Fruit fly (Drosophila melanogaster) whole organism, wandering third instar larva: ENCODE results near the gene CG7386.
A peak's percentile ranks its signal among the peaks of the same experiment; 100 is the strongest.

ENCODE experiments used
- CG32264 ChIP-seq: fragments of 200-800 bp; sonication (Bioruptor generic); optimal IDR thresholded peaks from 2 replicates; lab custom pipeline; 2016; ENCODE audit warnings: missing biosample characterization, missing genetic modification characterization
- Dfd ChIP-seq: fragments of >200 bp; optimal IDR thresholded peaks from 2 replicates; lab custom pipeline; 2017; ENCODE audit warnings: missing biosample characterization, missing genetic modification characterization
- Dif ChIP-seq: fragments of 200-275, 200-300 bp; sonication (Bioruptor generic); optimal IDR thresholded peaks from 2 replicates; lab custom pipeline; 2018; ENCODE audit warnings: missing biosample characterization, missing genetic modification characterization; ENCODE audit not compliant: partially characterized antibody
- GATAd ChIP-seq: sonication (Bioruptor generic); optimal IDR thresholded peaks from 2 replicates; lab custom pipeline; 2016; ENCODE audit warnings: missing biosample characterization, missing genetic modification characterization
- HLH106 ChIP-seq: fragments of 200-800 bp; optimal IDR thresholded peaks from 3 replicates; lab custom pipeline; 2019; ENCODE audit warnings: missing biosample characterization, mild to moderate bottlenecking, missing genetic modification characterization, moderate library complexity
- Hnf4 ChIP-seq: fragments of 200-800 bp; sonication (Bioruptor generic); optimal IDR thresholded peaks from 2 replicates; lab custom pipeline; 2016; ENCODE audit warnings: missing biosample characterization, mild to moderate bottlenecking, missing genetic modification characterization
- Hr78 ChIP-seq: fragments of >200 bp; optimal IDR thresholded peaks from 2 replicates; lab custom pipeline; 2017; ENCODE audit warnings: missing biosample characterization, missing genetic modification characterization
- Hr83 ChIP-seq: fragments of 200-300 bp; sonication (Bioruptor generic); optimal IDR thresholded peaks from 2 replicates; lab custom pipeline; 2016; ENCODE audit warnings: missing biosample characterization, mild to moderate bottlenecking, missing genetic modification characterization, moderate library complexity; ENCODE audit not compliant: poor library complexity, severe bottlenecking
- Mio ChIP-seq: sonication (Bioruptor generic); optimal IDR thresholded peaks from 2 replicates; lab custom pipeline; 2016; ENCODE audit warnings: missing biosample characterization, missing genetic modification characterization
- Myc ChIP-seq: fragments of >200 bp; optimal IDR thresholded peaks from 2 replicates; lab custom pipeline; 2017
- OdsH ChIP-seq: fragments of 200-800 bp; sonication (Bioruptor generic); optimal IDR thresholded peaks from 2 replicates; lab custom pipeline; 2016; ENCODE audit warnings: missing biosample characterization, mild to moderate bottlenecking, missing genetic modification characterization
- Rel ChIP-seq, 2 experiments: fragments of 200-800 bp; sonication (Bioruptor generic) in 1 of 2; optimal IDR thresholded peaks; 2 replicates in 1 of 2; 3 replicates in 1 of 2; lab custom pipeline; 2016 to 2019; ENCODE audit warnings: mild to moderate bottlenecking in 2 of 2, missing biosample characterization in 2 of 2, missing genetic modification characterization in 2 of 2, moderate library complexity in 1 of 2
- Sp1 ChIP-seq: fragments of 200-800 bp; sonication (Bioruptor generic); optimal IDR thresholded peaks from 3 replicates; lab custom pipeline; 2019; ENCODE audit warnings: missing biosample characterization, mild to moderate bottlenecking, missing genetic modification characterization, moderate library complexity
- Vsx2 ChIP-seq: fragments of 200-300, 225-300 bp; sonication (Bioruptor generic); optimal IDR thresholded peaks from 2 replicates; lab custom pipeline; 2018; ENCODE audit warnings: missing biosample characterization, missing genetic modification characterization; ENCODE audit not compliant: partially characterized antibody
- br ChIP-seq: fragments of 200-800 bp; sonication (Bioruptor generic); optimal IDR thresholded peaks from 2 replicates; lab custom pipeline; 2016; ENCODE audit warnings: missing biosample characterization, missing genetic modification characterization
- dl ChIP-seq, 2 experiments: fragments of 175-275, 200-275 bp in 1 of 2; fragments of 200-275 bp in 1 of 2; sonication (Bioruptor generic); optimal IDR thresholded peaks; lab custom pipeline; 2018; ENCODE audit warnings: mild to moderate bottlenecking in 2 of 2, missing biosample characterization in 2 of 2, missing genetic modification characterization in 2 of 2, moderate library complexity in 2 of 2; ENCODE audit not compliant: partially characterized antibody in 2 of 2, insufficient read depth in 1 of 2
- dsf ChIP-seq: sonication (Bioruptor generic); optimal IDR thresholded peaks from 2 replicates; lab custom pipeline; 2016; ENCODE audit warnings: missing biosample characterization, missing genetic modification characterization, borderline replicate concordance
- ey ChIP-seq: fragments of 200-800 bp; sonication (Bioruptor generic); optimal IDR thresholded peaks from 2 replicates; lab custom pipeline; 2016; ENCODE audit warnings: missing biosample characterization, missing genetic modification characterization
- foxo ChIP-seq, 2 experiments: fragments of 200-800 bp; sonication (Bioruptor generic); optimal IDR thresholded peaks; 2 replicates in 1 of 2; 3 replicates in 1 of 2; lab custom pipeline; 2016 to 2017; ENCODE audit warnings: missing biosample characterization in 2 of 2, missing genetic modification characterization in 2 of 2
- fru ChIP-seq: fragments of 200-800 bp; sonication (Bioruptor generic); optimal IDR thresholded peaks from 3 replicates; lab custom pipeline; 2016; ENCODE audit warnings: missing biosample characterization, mild to moderate bottlenecking, missing genetic modification characterization
- jim ChIP-seq: fragments of 175-275, 200-325 bp; sonication (Bioruptor generic); optimal IDR thresholded peaks from 2 replicates; lab custom pipeline; 2016; ENCODE audit warnings: missing biosample characterization, mild to moderate bottlenecking, missing genetic modification characterization
- lola ChIP-seq: fragments of >200 bp; optimal IDR thresholded peaks from 2 replicates; lab custom pipeline; 2017; ENCODE audit warnings: missing biosample characterization, missing genetic modification characterization
- pan ChIP-seq: fragments of >200 bp; optimal IDR thresholded peaks from 2 replicates; lab custom pipeline; 2017
- psq ChIP-seq: fragments of 200-800 bp; sonication (Bioruptor generic); optimal IDR thresholded peaks from 3 replicates; lab custom pipeline; 2017; ENCODE audit warnings: missing biosample characterization, mild to moderate bottlenecking, missing genetic modification characterization, moderate library complexity
- rgr ChIP-seq: fragments of 200-800 bp; sonication (Bioruptor generic); optimal IDR thresholded peaks from 3 replicates; lab custom pipeline; 2016; ENCODE audit warnings: missing biosample characterization, mild to moderate bottlenecking, missing genetic modification characterization
- sage ChIP-seq: fragments of 200-800 bp; sonication (Bioruptor generic); optimal IDR thresholded peaks from 2 replicates; lab custom pipeline; 2016; ENCODE audit warnings: missing biosample characterization, mild to moderate bottlenecking, missing genetic modification characterization
- sv ChIP-seq: fragments of 200-800 bp; sonication (Bioruptor generic); optimal IDR thresholded peaks from 3 replicates; lab custom pipeline; 2016; ENCODE audit warnings: missing biosample characterization, missing genetic modification characterization
- usp ChIP-seq: fragments of >200 bp; optimal IDR thresholded peaks from 2 replicates; lab custom pipeline; 2017; ENCODE audit warnings: missing biosample characterization, missing genetic modification characterization
- woc ChIP-seq: sonication (Bioruptor generic); optimal IDR thresholded peaks from 2 replicates; lab custom pipeline; 2016; ENCODE audit warnings: missing biosample characterization, mild to moderate bottlenecking, missing genetic modification characterization

CG7386 gene

DNA sequence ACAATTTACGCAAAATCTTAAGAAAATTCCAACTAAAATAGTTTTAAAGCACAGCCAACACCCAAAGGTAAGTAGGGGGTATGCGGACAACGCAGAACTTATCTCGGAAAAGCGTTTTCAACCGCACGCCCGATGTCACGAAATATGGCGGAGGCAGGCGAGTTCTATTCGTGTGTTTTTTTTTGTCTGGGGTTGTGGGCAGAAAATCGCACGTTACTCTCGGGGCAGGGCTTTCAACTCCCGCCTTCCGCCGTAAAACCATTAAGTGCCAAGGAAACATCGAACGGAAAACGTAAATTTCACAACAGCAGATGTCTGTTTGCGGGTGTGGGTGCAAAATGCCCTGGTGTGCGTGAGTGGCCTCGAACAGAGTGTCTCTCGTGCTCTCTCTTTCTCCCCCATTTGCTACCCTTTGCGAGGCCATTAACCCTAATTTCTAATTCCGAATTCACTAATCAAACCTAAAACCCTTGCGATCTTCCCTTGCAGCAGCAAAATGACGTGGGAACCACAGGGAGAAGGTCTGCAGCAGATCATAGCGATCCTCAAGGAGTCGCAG, 4.1 kb downstream of the CG7386 start:
- TF ChIP-seq Myc: no peak
- no peak for TF ChIP-seq dsf (GFP tag; lab: Kevin White, UChicago)
- TF ChIP-seq GATAd (GFP tag; lab: Kevin White, UChicago): no peak
- TF ChIP-seq Sp1: no peak
- TF ChIP-seq Dfd (GFP tag; lab: Kevin White, UChicago): no peak
- TF ChIP-seq sage (GFP tag; lab: Kevin White, UChicago): no peak
- TF ChIP-seq foxo (GFP tag; optimal IDR thresholded peaks at IDR 0.05; lab: Kevin White, UChicago): no peak
- TF ChIP-seq pan (lab: Kevin White, UChicago): no peak
- no peak for TF ChIP-seq OdsH (GFP tag; lab: Kevin White, UChicago)
- no peak for TF ChIP-seq Vsx2 (GFP tag; lab: Kevin White, UChicago)
- TF ChIP-seq Hr83: no peak
- TF ChIP-seq ey (GFP tag; lab: Kevin White, UChicago): no peak
- TF ChIP-seq Hnf4 (GFP tag; lab: Kevin White, UChicago): no peak
- no peak for TF ChIP-seq sv (GFP tag; lab: Kevin White, UChicago)

DNA sequence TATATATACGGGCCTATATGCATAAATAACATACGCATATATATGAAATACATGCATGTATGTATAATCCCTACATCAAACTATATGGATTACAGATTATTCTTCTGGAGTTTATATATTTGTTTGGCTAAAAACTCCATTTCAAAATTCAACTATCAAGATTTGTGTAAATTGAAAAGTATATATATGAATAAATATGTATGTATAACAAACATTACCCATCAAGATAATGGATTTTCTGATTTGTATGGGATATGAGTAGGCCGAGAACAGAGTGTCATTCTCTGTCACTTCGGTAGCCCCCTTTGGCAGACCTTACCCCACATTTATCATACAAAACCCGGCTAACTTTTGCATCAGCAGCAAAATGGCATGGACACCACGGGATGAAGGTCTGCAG, 10.6 kb downstream of the CG7386 start, which contains the start of gene CG8219:
Gene CG8219, plus strand, starts transcription at position 301 of the 400 bp plus-strand sequence.
- no peak for TF ChIP-seq jim (GFP tag; lab: Kevin White, UChicago)
- no peak for TF ChIP-seq GATAd (GFP tag; lab: Kevin White, UChicago)
- no peak for TF ChIP-seq br (GFP tag; lab: Kevin White, UChicago)
- TF ChIP-seq Rel (GFP tag; optimal IDR thresholded peaks at IDR 0.05; lab: Kevin White, UChicago): no peak
- TF ChIP-seq Rel (tag; optimal IDR thresholded peaks at IDR 0.05; lab: Kevin White, UChicago): no peak
- TF ChIP-seq CG32264 (GFP tag; lab: Kevin White, UChicago): no peak
- no peak for TF ChIP-seq Hnf4 (GFP tag; lab: Kevin White, UChicago)
- no peak for TF ChIP-seq Hr83
- no peak for TF ChIP-seq usp (GFP tag; lab: Kevin White, UChicago)
- TF ChIP-seq woc (GFP tag; lab: Kevin White, UChicago): no peak
- no peak for TF ChIP-seq Mio
- TF ChIP-seq sv (GFP tag; lab: Kevin White, UChicago): no peak
- no peak for TF ChIP-seq lola (GFP tag; lab: Kevin White, UChicago)
- TF ChIP-seq foxo (GFP tag; optimal IDR thresholded peaks at IDR 0.05; lab: Kevin White, UChicago): no peak
- no peak for TF ChIP-seq fru (GFP tag; lab: Kevin White, UChicago)
- TF ChIP-seq Hr78 (GFP tag; lab: Kevin White, UChicago): no peak
- no peak for TF ChIP-seq HLH106 (tag; lab: Kevin White, UChicago)
- no peak for TF ChIP-seq Myc

DNA sequence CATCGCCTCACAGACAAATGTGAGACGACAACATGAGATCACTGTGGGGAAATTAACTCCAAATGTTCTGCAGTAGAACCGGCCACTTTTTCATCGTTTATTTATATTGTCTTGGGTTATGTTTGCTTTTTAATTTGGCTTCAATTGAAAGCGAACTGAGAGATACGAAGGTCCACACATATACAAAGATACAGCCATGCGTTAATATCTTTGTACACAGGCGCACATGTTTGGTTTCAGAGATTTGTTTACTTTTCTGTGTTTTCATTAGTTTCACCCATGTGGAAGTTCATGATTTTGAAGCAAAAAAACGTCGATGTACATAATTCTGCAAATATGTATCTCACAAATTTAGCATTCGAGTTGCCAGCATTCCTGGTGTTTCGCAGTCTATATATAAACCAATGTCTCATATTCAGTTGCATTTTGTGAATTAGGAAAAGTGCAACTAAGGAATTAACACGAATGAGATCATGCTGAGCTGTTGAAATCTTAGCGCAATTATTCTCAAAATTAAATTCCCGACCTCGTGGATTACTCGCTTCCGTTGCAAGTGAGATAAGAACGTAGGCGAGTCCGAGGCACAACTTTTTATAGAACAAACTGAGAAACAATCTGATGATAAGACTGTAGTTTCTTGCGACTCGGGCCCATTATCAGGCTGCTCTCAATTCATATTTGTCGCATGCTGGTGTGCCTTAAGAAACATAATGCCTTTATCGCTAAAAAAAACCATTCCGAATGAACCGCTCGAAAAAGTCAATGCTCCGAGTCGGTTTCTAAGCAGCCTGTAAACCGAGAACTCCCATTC, 26.6 kb downstream of the CG7386 start:
- no peak for TF ChIP-seq Hr83
- TF ChIP-seq Dif (GFP tag; lab: Kevin White, UChicago): no peak
- TF ChIP-seq Hr78 (GFP tag; lab: Kevin White, UChicago): no peak
- no peak for TF ChIP-seq ey (GFP tag; lab: Kevin White, UChicago)
- TF ChIP-seq usp (GFP tag; lab: Kevin White, UChicago): no peak
- no peak for TF ChIP-seq Dfd (GFP tag; lab: Kevin White, UChicago)
- no peak for TF ChIP-seq dsf (GFP tag; lab: Kevin White, UChicago)
- TF ChIP-seq sage (GFP tag; lab: Kevin White, UChicago): no peak
- no peak for TF ChIP-seq rgr (GFP tag; lab: Kevin White, UChicago)
- TF ChIP-seq woc (GFP tag; lab: Kevin White, UChicago): no peak
- no peak for TF ChIP-seq Vsx2 (GFP tag; lab: Kevin White, UChicago)
- TF ChIP-seq jim (GFP tag; lab: Kevin White, UChicago): no peak
- TF ChIP-seq CG32264 (GFP tag; lab: Kevin White, UChicago): no peak
- TF ChIP-seq Sp1: no peak
- no peak for TF ChIP-seq dl (GFP tag; optimal IDR thresholded peaks at IDR 0.05; lab: Kevin White, UChicago; ENCODE audit: insufficient read depth in 1 of 2, partially characterized antibody in 2 of 2)

DNA sequence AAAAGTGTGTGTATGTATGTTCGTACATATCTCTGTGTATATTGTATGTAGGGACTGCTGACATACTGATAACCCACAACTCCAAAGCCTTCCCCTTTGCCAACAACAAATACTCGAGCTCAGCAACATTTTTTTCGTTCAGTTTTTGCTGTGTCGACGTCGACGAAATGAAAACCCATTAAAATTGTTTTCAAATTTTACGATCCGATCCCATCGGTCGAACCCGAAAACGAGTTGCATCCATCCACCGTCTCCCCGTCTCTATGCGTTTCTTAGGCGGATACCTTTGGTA, 27.2 kb downstream of the CG7386 start:
- TF ChIP-seq fru (GFP tag; lab: Kevin White, UChicago) (no peak), woc (GFP tag; lab: Kevin White, UChicago) (no peak), psq (GFP tag; lab: Kevin White, UChicago) (peak; percentile 7)
